Worm (Caenorhabditis elegans): Measurements from ENCODE around the gene srh-178.

Gene srh-178

DNA sequence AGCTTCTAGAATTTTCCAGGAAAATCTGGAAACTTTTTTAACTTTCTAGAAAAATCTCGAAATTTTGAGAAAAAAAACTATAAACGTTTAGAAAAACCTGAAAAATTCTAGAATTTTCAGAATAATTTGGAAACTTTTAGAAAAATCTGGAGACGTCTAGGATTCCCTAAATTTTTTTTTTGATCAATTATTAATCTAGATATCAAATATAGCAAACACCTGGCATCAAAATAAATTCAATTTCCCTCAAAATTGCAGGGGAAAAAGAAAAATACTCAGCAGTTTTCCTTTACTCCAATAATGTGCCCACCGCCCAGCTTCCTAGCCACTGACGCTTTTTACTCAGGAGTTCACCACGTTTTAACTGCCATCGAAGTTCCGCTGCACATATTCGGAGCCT, 5.9 kb downstream of the srh-178 start, which contains the start of gene srh-181 (continued):
- no peak for TF ChIP-seq lim-7 (GFP tag; IDR thresholded peaks at IDR 0.05)
- no peak for TF ChIP-seq lir-3 (tag; optimal IDR thresholded peaks at IDR 0.05)
- no peak for TF ChIP-seq mxl-2 (GFP tag; conservative IDR thresholded peaks at IDR 0.05)
- TF ChIP-seq nhr-76 (tag; optimal IDR thresholded peaks at IDR 0.05): no peak

DNA sequence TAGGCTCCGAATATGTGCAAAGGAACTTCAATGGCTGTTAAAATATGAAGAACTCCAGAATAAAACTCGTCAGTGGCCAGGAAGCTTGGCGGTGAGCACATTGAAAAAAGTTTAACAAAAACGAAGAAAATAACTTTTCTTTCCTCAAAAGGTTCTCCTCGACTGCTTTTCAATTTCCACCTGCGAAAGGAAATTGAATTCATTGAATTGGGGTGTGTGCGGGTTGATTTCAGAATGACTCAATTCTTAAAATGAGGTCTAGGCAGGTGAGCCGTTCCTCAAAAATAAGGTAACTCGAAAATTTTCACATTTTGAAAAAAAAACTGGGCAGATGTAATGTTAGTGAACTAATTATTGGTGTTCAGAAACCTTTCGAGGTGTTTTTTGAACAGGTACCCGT, 6.7 kb downstream of the srh-178 start, which contains the start of gene srh-182:
Gene srh-182 (minus strand): TSS at position 101 of the 400 bp plus-strand sequence.
- TF ChIP-seq madf-5 (GFP tag; IDR thresholded peaks at IDR 0.05): no peak
- TF ChIP-seq aha-1 (tag): peak; percentile 15
- TF ChIP-seq nhr-42 (GFP tag; IDR thresholded peaks at IDR 0.05): no peak
- no peak for TF ChIP-seq Y5F2A.4 (GFP tag; optimal IDR thresholded peaks at IDR 0.05)

DNA sequence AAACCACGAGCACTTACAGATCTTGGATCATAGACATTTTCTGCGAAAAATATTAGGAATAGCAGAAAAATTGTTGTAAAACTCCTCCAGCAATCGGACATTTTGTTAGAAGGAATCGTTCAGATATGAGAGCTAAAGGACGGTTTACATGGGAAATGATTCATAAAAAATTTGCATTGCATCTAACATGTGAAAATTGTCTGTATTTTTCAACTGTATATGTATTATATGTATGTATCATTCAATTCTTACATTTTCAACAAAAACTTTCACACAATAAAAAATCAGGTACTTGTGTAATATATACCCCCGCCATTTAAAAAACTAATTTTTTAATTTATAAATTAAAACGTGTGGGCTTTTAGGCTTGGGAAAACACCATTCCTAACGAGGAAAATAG, 12.0 kb downstream of the srh-178 start, which contains the start of gene ZK228.13:
Gene ZK228.13 (minus strand): TSS at position 101 of the 400 bp plus-strand sequence.
- TF ChIP-seq unc-39 (tag; optimal IDR thresholded peaks at IDR 0.05) (no peak), ama-1 (optimal IDR thresholded peaks at IDR 0.05) (no peak), mep-1 (tag; optimal IDR thresholded peaks at IDR 0.05) (no peak), F10B5.3 (tag; optimal IDR thresholded peaks at IDR 0.05) (no peak), lin-1 (GFP tag; IDR thresholded peaks at IDR 0.05) (no peak), egl-27 (tag; optimal IDR thresholded peaks at IDR 0.05) (no peak)

DNA sequence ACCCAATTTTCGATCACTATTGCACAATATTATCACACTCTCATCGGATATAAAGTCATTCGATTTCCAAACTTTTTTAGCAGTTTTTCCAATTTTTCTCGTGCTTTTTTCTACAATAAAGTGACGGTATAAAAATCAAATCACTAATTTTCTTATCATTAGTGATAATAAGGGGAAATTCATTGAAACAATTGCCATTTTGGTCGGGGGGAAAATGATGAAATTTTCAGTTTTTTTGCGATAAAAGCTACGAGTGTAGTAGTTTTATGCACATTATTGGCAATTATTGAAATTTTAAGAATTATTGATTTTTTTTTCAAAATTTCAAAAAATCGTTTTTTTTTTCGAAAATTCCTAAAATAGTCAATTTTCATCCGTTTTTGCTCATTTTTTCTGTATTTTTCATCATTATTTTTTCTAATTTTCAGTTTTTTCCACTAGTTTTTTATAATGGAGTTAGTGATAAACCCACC, 17.7 kb downstream of the srh-178 start, which contains the start of gene ZK228.4:
Gene ZK228.4 (plus strand): TSS at position 423 of the 473 bp plus-strand sequence.
- no peak for TF ChIP-seq cey-2 (tag; optimal IDR thresholded peaks at IDR 0.05; ENCODE audit: borderline replicate concordance, insufficient read depth)
- no peak for TF ChIP-seq T20F7.1 (GFP tag; optimal IDR thresholded peaks at IDR 0.05)
- no peak for TF ChIP-seq ceh-82 (tag; optimal IDR thresholded peaks at IDR 0.05)
- TF ChIP-seq unc-62 (GFP tag; optimal IDR thresholded peaks at IDR 0.05 in 1 of 2): no peak
- no peak for TF ChIP-seq unc-62 (tag; optimal IDR thresholded peaks at IDR 0.05)
- TF ChIP-seq ctbp-1 (GFP tag; IDR thresholded peaks at IDR 0.05): no peak
- peak; percentile 70 for TF ChIP-seq pqm-1 (tag; optimal IDR thresholded peaks at IDR 0.05)
- TF ChIP-seq saeg-2 (GFP tag; IDR thresholded peaks at IDR 0.05): no peak
- TF ChIP-seq dve-1 (tag; optimal IDR thresholded peaks at IDR 0.05; ENCODE audit: insufficient read depth): peak; percentile 3
- no peak for TF ChIP-seq dmd-8 (GFP tag; IDR thresholded peaks at IDR 0.05)
- no peak for TF ChIP-seq F26F4.8 (GFP tag; conservative IDR thresholded peaks at IDR 0.05)
- TF ChIP-seq nhr-28 (tag; optimal IDR thresholded peaks at IDR 0.05): peak; percentile 54
- TF ChIP-seq daf-16 (GFP tag; optimal IDR thresholded peaks at IDR 0.05): no peak
- peak; percentile 18 for TF ChIP-seq daf-16 (tag; optimal IDR thresholded peaks at IDR 0.05)
- no peak for TF ChIP-seq daf-19 (GFP tag; conservative IDR thresholded peaks at IDR 0.05)
- no peak for TF ChIP-seq lin-1 (GFP tag; IDR thresholded peaks at IDR 0.05)
- TF ChIP-seq Y105C5A.15 (GFP tag; IDR thresholded peaks at IDR 0.05): no peak
- TF ChIP-seq php-3 (GFP tag; IDR thresholded peaks at IDR 0.05): 0 out of 2 replicates have a peak, but pooled peaks have one; percentile 23

DNA sequence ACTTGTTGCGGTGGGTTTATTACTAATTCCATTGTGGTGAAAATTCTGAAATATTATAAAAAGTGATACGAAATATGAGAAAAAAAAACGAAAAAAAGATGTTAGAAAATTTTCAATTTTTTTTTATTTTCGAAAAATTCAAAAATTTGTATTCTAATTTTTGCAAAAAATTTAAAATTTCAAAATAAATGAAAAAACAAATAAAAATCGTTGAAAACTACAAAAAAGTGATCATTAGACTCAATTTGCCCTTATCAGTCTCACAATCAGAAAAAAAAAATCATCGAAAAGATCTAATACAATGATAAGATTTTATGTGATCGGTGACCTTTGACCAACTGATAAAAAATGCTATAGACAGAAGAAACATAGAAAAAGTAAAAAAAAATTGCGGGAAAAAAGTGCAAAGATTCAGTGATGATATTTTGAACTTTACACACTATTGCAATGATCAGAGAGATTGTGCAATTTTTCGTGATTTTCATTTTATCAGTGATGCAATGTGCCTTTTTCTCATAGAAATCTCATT, 18.9 kb downstream of the srh-178 start, which contains the start of gene ZK228.3:
Gene ZK228.3 (minus strand): TSS at position 51 of the 529 bp plus-strand sequence.
- TF ChIP-seq dmd-6 (GFP tag; IDR thresholded peaks at IDR 0.05) (peak; percentile 90), php-3 (GFP tag; IDR thresholded peaks at IDR 0.05) (peak; percentile 35; the same call in 1 of the 2 replicates), ceh-28 (tag; optimal IDR thresholded peaks at IDR 0.05) (no peak), nhr-6 (tag; optimal IDR thresholded peaks at IDR 0.05) (no peak), ces-1 (GFP tag; optimal IDR thresholded peaks at IDR 0.05) (no peak), nhr-48 (tag; optimal IDR thresholded peaks at IDR 0.05) (peak; percentile 23), pqm-1 (tag; optimal IDR thresholded peaks at IDR 0.05) (peak; percentile 94), hlh-11 (tag; optimal IDR thresholded peaks at IDR 0.05) (peak; percentile 52), nhr-28 (tag; optimal IDR thresholded peaks at IDR 0.05) (peak; percentile 91), duxl-1 (tag; optimal IDR thresholded peaks at IDR 0.05; ENCODE audit: poor library complexity) (no peak), nhr-77 (tag; optimal IDR thresholded peaks at IDR 0.05) (peak; percentile 76), T20F7.1 (GFP tag; optimal IDR thresholded peaks at IDR 0.05) (no peak), daf-16 (GFP tag; optimal IDR thresholded peaks at IDR 0.05) (no peak), daf-16 (tag; optimal IDR thresholded peaks at IDR 0.05) (peak; percentile 55), ztf-7 (tag; optimal IDR thresholded peaks at IDR 0.05) (no peak), lin-1 (GFP tag; IDR thresholded peaks at IDR 0.05) (0 out of 2 replicates have a peak, but pooled peaks have one; percentile 30), snpc-4 (tag; optimal IDR thresholded peaks at IDR 0.05) (no peak), nhr-41 (GFP tag; IDR thresholded peaks at IDR 0.05) (peak; percentile 93), tra-1 (GFP tag; IDR thresholded peaks at IDR 0.05) (peak; percentile 53; the same call in 1 of the 2 replicates)
